Worm (Caenorhabditis elegans): ENCODE measurements around the gene C10A4.7.

The C10A4.7 gene

DNA sequence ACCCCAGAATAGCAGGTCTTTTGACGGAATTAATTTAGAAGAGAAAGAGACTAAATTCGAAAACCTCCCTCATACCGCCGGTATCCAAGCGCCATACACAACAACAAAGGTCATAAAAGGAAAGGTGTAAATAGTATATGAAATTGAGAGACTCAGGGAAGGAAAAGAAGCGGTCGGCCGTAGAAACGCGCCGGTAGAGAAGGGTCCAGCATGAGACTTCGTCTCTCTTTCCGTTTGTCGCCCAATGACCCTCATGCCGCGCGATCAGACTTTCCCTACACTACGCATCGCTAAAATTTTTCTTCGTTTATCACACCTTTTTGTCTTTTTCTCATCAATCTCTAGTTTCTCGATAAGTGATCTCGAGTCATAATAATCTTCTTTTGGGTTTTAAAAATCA, 15.2 kb upstream of the C10A4.7 start:
- TF ChIP-seq nhr-179 (tag; optimal IDR thresholded peaks at IDR 0.05) (no peak), madf-8 (GFP tag; conservative IDR thresholded peaks at IDR 0.05) (no peak), repo-1 (tag; optimal IDR thresholded peaks at IDR 0.05) (no peak), F22D6.2 (tag; optimal IDR thresholded peaks at IDR 0.05) (no peak)

DNA sequence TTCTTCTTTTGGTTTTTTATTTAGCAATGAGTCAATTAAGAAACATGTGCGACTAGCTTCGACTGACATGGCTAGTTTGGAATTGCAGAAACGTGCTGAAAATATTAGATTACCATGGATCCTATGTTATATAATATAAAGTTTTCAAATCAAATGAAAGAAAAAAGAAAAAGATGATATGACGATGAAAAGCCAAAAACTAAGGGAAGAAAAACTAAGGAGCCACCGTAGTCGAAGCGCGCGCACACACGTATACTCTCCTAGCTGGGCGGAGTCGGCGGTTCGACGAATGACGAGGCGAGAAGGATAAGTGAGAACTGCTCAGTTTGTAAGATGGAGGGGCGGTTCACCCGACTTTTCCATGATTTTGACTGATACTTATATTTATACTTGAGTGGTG, 9.5 kb upstream of the C10A4.7 start, which contains the start of gene mnm-2:
Gene mnm-2, minus strand, starts transcription at position 101 of the 400 bp plus-strand sequence.
- no peak for TF ChIP-seq let-526 (GFP tag; IDR thresholded peaks at IDR 0.05)
- TF ChIP-seq somi-1 (GFP tag; optimal IDR thresholded peaks at IDR 0.05): no peak
- no peak for TF ChIP-seq zim-3 (tag; optimal IDR thresholded peaks at IDR 0.05)
- TF ChIP-seq F37B4.10 (GFP tag; IDR thresholded peaks at IDR 0.05): no peak
- TF ChIP-seq ekl-4 (GFP tag; IDR thresholded peaks at IDR 0.05): no peak
- TF ChIP-seq die-1 (tag; optimal IDR thresholded peaks at IDR 0.05): no peak
- no peak for TF ChIP-seq akir-1 (GFP tag; optimal IDR thresholded peaks at IDR 0.05)
- TF ChIP-seq bed-2 (GFP tag; IDR thresholded peaks at IDR 0.05): no peak
- no peak for TF ChIP-seq pbrm-1 (GFP tag; IDR thresholded peaks at IDR 0.05)
- no peak for TF ChIP-seq Y67H2A.10 (GFP tag; conservative IDR thresholded peaks at IDR 0.05)
- TF ChIP-seq mes-4 (tag; optimal IDR thresholded peaks at IDR 0.05): no peak
- TF ChIP-seq Y79H2A.3 (GFP tag; conservative IDR thresholded peaks at IDR 0.05): no peak
- no peak for TF ChIP-seq F49E8.2 (tag; optimal IDR thresholded peaks at IDR 0.05; ENCODE audit: insufficient read depth)
- no peak for TF ChIP-seq dpff-1 (tag; optimal IDR thresholded peaks at IDR 0.05)
- no peak for TF ChIP-seq ceh-40 (GFP tag; IDR thresholded peaks at IDR 0.05)
- no peak for TF ChIP-seq rpc-1 (optimal IDR thresholded peaks at IDR 0.05)
- no peak for TF ChIP-seq rpc-1 (tag; optimal IDR thresholded peaks at IDR 0.05)
- no peak for TF ChIP-seq xnd-1 (tag; optimal IDR thresholded peaks at IDR 0.05)

DNA sequence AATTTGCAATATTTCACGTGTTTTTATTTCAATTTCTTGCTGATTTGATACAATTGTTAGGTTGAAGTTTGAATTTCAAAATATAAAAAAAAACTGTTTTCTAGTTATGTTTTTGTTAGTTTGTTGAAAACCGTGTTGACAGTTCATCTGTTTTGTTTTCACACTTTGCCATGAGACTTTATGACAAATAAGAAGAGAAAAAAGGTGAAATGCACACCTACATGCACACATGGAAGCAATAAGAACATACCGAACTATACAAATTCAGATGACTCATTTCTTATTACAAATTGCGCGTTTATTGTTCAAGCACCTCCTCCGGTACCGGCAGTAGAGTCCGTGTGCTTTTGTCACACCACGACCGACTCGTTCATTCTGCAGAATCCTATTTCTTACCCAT, 5.3 kb upstream of the C10A4.7 start, which contains the start of gene C10A4.9:
Gene C10A4.9, plus strand, starts transcription at position 301 of the 400 bp plus-strand sequence.
- no peak for TF ChIP-seq fkh-3 (tag; optimal IDR thresholded peaks at IDR 0.05)
- TF ChIP-seq cebp-1 (GFP tag; IDR thresholded peaks at IDR 0.05): no peak
- TF ChIP-seq cebp-1 (tag; optimal IDR thresholded peaks at IDR 0.05): no peak
- no peak for TF ChIP-seq attf-3 (GFP tag; conservative IDR thresholded peaks at IDR 0.05)
- TF ChIP-seq nhr-80 (tag; optimal IDR thresholded peaks at IDR 0.05): no peak
- no peak for TF ChIP-seq hmg-20 (GFP tag; IDR thresholded peaks at IDR 0.05)
- TF ChIP-seq egrh-3 (GFP tag; IDR thresholded peaks at IDR 0.05): no peak
- TF ChIP-seq lir-1 (GFP tag; conservative IDR thresholded peaks at IDR 0.05): no peak
- no peak for TF ChIP-seq Y56A3A.18 (GFP tag; IDR thresholded peaks at IDR 0.05)
- no peak for TF ChIP-seq zfh-2 (GFP tag; conservative IDR thresholded peaks at IDR 0.05)
- no peak for TF ChIP-seq C17E4.6 (GFP tag; IDR thresholded peaks at IDR 0.05)

DNA sequence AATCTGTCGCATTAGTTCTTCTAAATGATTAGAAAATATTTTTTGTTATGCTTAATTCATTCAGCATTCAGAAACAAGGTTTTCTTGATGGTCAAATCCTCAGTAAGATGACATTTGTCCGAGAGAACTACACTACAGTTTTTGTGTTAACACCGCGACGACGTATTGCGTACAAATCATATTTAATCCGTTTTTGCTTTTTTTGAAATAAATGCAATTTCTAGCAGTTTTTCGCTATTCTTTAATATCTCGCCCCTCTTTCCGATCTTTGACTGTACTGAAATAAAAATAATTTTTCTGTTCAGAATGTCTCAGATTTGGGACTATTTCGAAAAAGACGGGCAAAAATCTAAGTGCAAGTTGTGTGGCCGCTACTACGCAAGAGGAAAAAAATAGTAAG, 762 bp upstream of the C10A4.7 start, which contains the start of gene C10A4.1:
Gene C10A4.1, plus strand, starts transcription at position 301 of the 400 bp plus-strand sequence.
- TF ChIP-seq ztf-25 (GFP tag; IDR thresholded peaks at IDR 0.05) (no peak), hrde-1 (tag; optimal IDR thresholded peaks at IDR 0.05; ENCODE audit: borderline replicate concordance) (no peak), tbp1 (GFP tag; optimal IDR thresholded peaks at IDR 0.05) (no peak), F57A8.1 (GFP tag; optimal IDR thresholded peaks at IDR 0.05) (no peak)
